Fruit fly (Drosophila melanogaster) whole organism, embryonic: ENCODE data around the gene ohgt.

ENCODE experiments used
- Adf1 ChIP-seq: fragments of 200-800 bp; sonication (Bioruptor generic); IDR thresholded peaks from 2 replicates; pipeline ENCODE4 v1.3.6; 2022; ENCODE audit warnings: missing biosample characterization, missing genetic modification characterization
- CG10267 ChIP-seq: fragments of 200-800 bp; sonication (Bioruptor generic); optimal IDR thresholded peaks from 2 replicates; lab custom pipeline; 2018; ENCODE audit warnings: missing biosample characterization, mild to moderate bottlenecking, missing genetic modification characterization, moderate library complexity
- CG10959 ChIP-seq: fragments of 200-800 bp; sonication (Bioruptor generic); IDR thresholded peaks from 2 replicates; pipeline ENCODE4 v1.3.6; 2022; ENCODE audit warnings: missing biosample characterization, missing genetic modification characterization
- CG11723 ChIP-seq: fragments of 200-800 bp; sonication (Bioruptor generic); optimal IDR thresholded peaks from 2 replicates; lab custom pipeline; 2017; ENCODE audit warnings: missing biosample characterization, mild to moderate bottlenecking, missing genetic modification characterization
- CG12071 ChIP-seq: fragments of 200-800 bp; sonication (Bioruptor generic); optimal IDR thresholded peaks from 3 replicates; lab custom pipeline; 2018; ENCODE audit warnings: missing biosample characterization, mild to moderate bottlenecking, missing genetic modification characterization
- CG13775 ChIP-seq: fragments of 200-800 bp; sonication (Bioruptor generic); optimal IDR thresholded peaks from 3 replicates; lab custom pipeline; 2017; ENCODE audit warnings: missing biosample characterization, mild to moderate bottlenecking, missing genetic modification characterization
- CG14014 ChIP-seq: fragments of 200-800 bp; sonication (Bioruptor generic); IDR thresholded peaks from 2 replicates; pipeline ENCODE4 v1.3.6; 2022; ENCODE audit warnings: missing biosample characterization, missing genetic modification characterization
- CG14050 ChIP-seq: fragments of 200-800 bp; sonication (Bioruptor generic); IDR thresholded peaks from 3 replicates; pipeline ENCODE4 v1.3.6; 2022; ENCODE audit warnings: missing biosample characterization, missing genetic modification characterization
- CG16815 ChIP-seq: fragments of 200-800 bp; sonication (Bioruptor generic); optimal IDR thresholded peaks from 3 replicates; lab custom pipeline; 2017; ENCODE audit warnings: missing biosample characterization, mild to moderate bottlenecking, missing genetic modification characterization
- CG17802 ChIP-seq: fragments of 200-800 bp; sonication (Bioruptor generic); optimal IDR thresholded peaks from 2 replicates; lab custom pipeline; 2018; ENCODE audit warnings: missing biosample characterization, mild to moderate bottlenecking, missing genetic modification characterization, moderate library complexity
- CG18619 ChIP-seq: fragments of 200-800 bp; sonication (Bioruptor generic); optimal IDR thresholded peaks from 3 replicates; lab custom pipeline; 2017; ENCODE audit warnings: missing biosample characterization, mild to moderate bottlenecking, missing genetic modification characterization
- CG2712 ChIP-seq: fragments of 200-800 bp; optimal IDR thresholded peaks from 3 replicates; lab custom pipeline; 2019; ENCODE audit warnings: missing biosample characterization, mild to moderate bottlenecking, missing genetic modification characterization, moderate library complexity
- CG30431 ChIP-seq: fragments of 200-800 bp; sonication (Bioruptor generic); optimal IDR thresholded peaks from 2 replicates; lab custom pipeline; 2017; ENCODE audit warnings: missing biosample characterization, missing genetic modification characterization
- CG3847 ChIP-seq: fragments of 200-800 bp; sonication (Bioruptor generic); IDR thresholded peaks from 2 replicates; pipeline ENCODE4 v1.3.6; 2022; ENCODE audit warnings: missing biosample characterization, missing genetic modification characterization
- CG3995 ChIP-seq: fragments of 200-800 bp; sonication (Bioruptor generic); optimal IDR thresholded peaks from 3 replicates; lab custom pipeline; 2016; ENCODE audit warnings: missing biosample characterization, missing genetic modification characterization
- CG4730 ChIP-seq: fragments of 200-800 bp; sonication (Bioruptor generic); IDR thresholded peaks from 2 replicates; pipeline ENCODE4 v1.3.6; 2022; ENCODE audit warnings: missing biosample characterization, missing genetic modification characterization
- CG7928 ChIP-seq: fragments of 200-800 bp; sonication (Bioruptor generic); optimal IDR thresholded peaks from 2 replicates; lab custom pipeline; 2017; ENCODE audit warnings: missing biosample characterization, mild to moderate bottlenecking, missing genetic modification characterization
- CG8359 ChIP-seq: fragments of 200-800 bp; sonication (Bioruptor generic); optimal IDR thresholded peaks from 2 replicates; lab custom pipeline; 2017; ENCODE audit warnings: missing biosample characterization, mild to moderate bottlenecking, missing genetic modification characterization, borderline replicate concordance
- CG8388 ChIP-seq: fragments of 200-800 bp; sonication (Bioruptor generic); optimal IDR thresholded peaks from 2 replicates; lab custom pipeline; 2019; ENCODE audit warnings: missing biosample characterization, mild to moderate bottlenecking, missing genetic modification characterization, moderate library complexity
- CG8765 ChIP-seq: fragments of 200-800 bp; sonication (Bioruptor generic); IDR thresholded peaks from 2 replicates; pipeline ENCODE4 v1.3.6; 2022; ENCODE audit warnings: missing biosample characterization, missing genetic modification characterization
- Dip3 ChIP-seq: fragments of 200-800 bp; sonication (Bioruptor generic); optimal IDR thresholded peaks from 3 replicates; lab custom pipeline; 2016; ENCODE audit warnings: missing biosample characterization, missing genetic modification characterization
- E2f2 ChIP-seq: fragments of 200-800 bp; sonication (Bioruptor generic); IDR thresholded peaks from 2 replicates; pipeline ENCODE4 v1.3.6; 2022; ENCODE audit warnings: missing biosample characterization, missing genetic modification characterization
- Fer2 ChIP-seq: fragments of 200-800 bp; sonication (Bioruptor generic); optimal IDR thresholded peaks from 2 replicates; lab custom pipeline; 2018; ENCODE audit warnings: missing biosample characterization, mild to moderate bottlenecking, missing genetic modification characterization, moderate library complexity
- Hr3 ChIP-seq: fragments of 200-800 bp; sonication (Bioruptor generic); optimal IDR thresholded peaks from 3 replicates; lab custom pipeline; 2016; ENCODE audit warnings: missing biosample characterization, missing genetic modification characterization
- Hr39 ChIP-seq: fragments of >200 bp; optimal IDR thresholded peaks from 2 replicates; lab custom pipeline; 2017
- Mes4 ChIP-seq: fragments of 200-800 bp; sonication (Bioruptor generic); optimal IDR thresholded peaks from 2 replicates; lab custom pipeline; 2016; ENCODE audit warnings: missing biosample characterization, missing genetic modification characterization
- Ravus ChIP-seq: fragments of 200-800 bp; sonication (Bioruptor generic); IDR thresholded peaks from 2 replicates; pipeline ENCODE4 v1.3.6; 2022; ENCODE audit warnings: missing biosample characterization, missing genetic modification characterization
- Stat92E ChIP-seq, 3 experiments: fragments of >200 bp in 2 of 3; fragments of 200-800 bp in 1 of 3; sonication (Bioruptor generic) in 1 of 3; optimal IDR thresholded peaks; 2 replicates each; lab custom pipeline; 2017 to 2019; ENCODE audit warnings: missing biosample characterization in 3 of 3, missing genetic modification characterization in 3 of 3, mild to moderate bottlenecking in 1 of 3, moderate library complexity in 1 of 3
- ash1 ChIP-seq: fragments of 200-800 bp; sonication (Bioruptor generic); optimal IDR thresholded peaks from 2 replicates; lab custom pipeline; 2018; ENCODE audit warnings: missing biosample characterization, mild to moderate bottlenecking, missing genetic modification characterization
- cad ChIP-seq: fragments of >200 bp; optimal IDR thresholded peaks from 2 replicates; lab custom pipeline; 2017; ENCODE audit warnings: missing biosample characterization, missing genetic modification characterization
- corto ChIP-seq: fragments of 200-800 bp; sonication (Bioruptor generic); optimal IDR thresholded peaks from 2 replicates; lab custom pipeline; 2016; ENCODE audit warnings: missing biosample characterization, mild to moderate bottlenecking, missing genetic modification characterization, moderate library complexity
- dysf ChIP-seq: fragments of 200-800 bp; sonication (Bioruptor generic); IDR thresholded peaks from 3 replicates; pipeline ENCODE4 v1.3.6; 2022; ENCODE audit warnings: missing biosample characterization, missing genetic modification characterization
- ewg ChIP-seq: fragments of 200-800 bp; sonication (Bioruptor generic); optimal IDR thresholded peaks from 3 replicates; lab custom pipeline; 2017; ENCODE audit warnings: mild to moderate bottlenecking, missing biosample characterization, missing genetic modification reagents, missing genetic modification characterization
- fd102C ChIP-seq: fragments of 200-800 bp; sonication (Bioruptor generic); optimal IDR thresholded peaks from 2 replicates; lab custom pipeline; 2018; ENCODE audit warnings: missing biosample characterization, mild to moderate bottlenecking, missing genetic modification characterization, moderate library complexity
- fu2 ChIP-seq: fragments of 200-800 bp; sonication (Bioruptor generic); optimal IDR thresholded peaks from 2 replicates; lab custom pipeline; 2016; ENCODE audit warnings: missing biosample characterization, missing genetic modification characterization
- gcm2 ChIP-seq: fragments of 200-800 bp; sonication (Bioruptor generic); optimal IDR thresholded peaks from 2 replicates; lab custom pipeline; 2016; ENCODE audit warnings: missing biosample characterization, missing genetic modification characterization
- h ChIP-seq: fragments of >200 bp; optimal IDR thresholded peaks from 2 replicates; lab custom pipeline; 2017
- inv ChIP-seq: fragments of 200-800 bp; sonication (Bioruptor generic); IDR thresholded peaks from 2 replicates; pipeline ENCODE4 v1.3.6; 2022; ENCODE audit warnings: missing biosample characterization, missing genetic modification characterization; ENCODE audit not compliant: partially characterized antibody
- kah ChIP-seq: fragments of 200-800 bp; sonication (Bioruptor generic); optimal IDR thresholded peaks from 2 replicates; lab custom pipeline; 2018; ENCODE audit warnings: missing biosample characterization, mild to moderate bottlenecking, missing genetic modification characterization
- luna ChIP-seq: fragments of 200-800 bp; sonication (Bioruptor generic); optimal IDR thresholded peaks from 2 replicates; lab custom pipeline; 2016; ENCODE audit warnings: missing biosample characterization, missing genetic modification characterization
- nom ChIP-seq: fragments of 200-800 bp; sonication (Bioruptor generic); optimal IDR thresholded peaks from 2 replicates; lab custom pipeline; 2017; ENCODE audit warnings: missing biosample characterization, missing genetic modification characterization, mild to moderate bottlenecking, moderate library complexity, missing genetic modification reagents
- pb ChIP-seq: fragments of 200-800 bp; sonication (Bioruptor generic); optimal IDR thresholded peaks from 3 replicates; lab custom pipeline; 2016; ENCODE audit warnings: missing biosample characterization, missing genetic modification characterization
- ranshi ChIP-seq: fragments of 200-800 bp; sonication (Bioruptor generic); IDR thresholded peaks from 2 replicates; pipeline ENCODE4 v1.3.6; 2022; ENCODE audit warnings: missing biosample characterization, missing genetic modification characterization
- repo ChIP-seq: fragments of 200-800 bp; sonication (Bioruptor generic); optimal IDR thresholded peaks from 2 replicates; lab custom pipeline; 2016; ENCODE audit warnings: missing biosample characterization, missing genetic modification characterization
- scrt ChIP-seq: fragments of 200-800 bp; sonication (Bioruptor generic); optimal IDR thresholded peaks from 2 replicates; lab custom pipeline; 2018; ENCODE audit warnings: missing biosample characterization, mild to moderate bottlenecking, missing genetic modification characterization, moderate library complexity
- seq ChIP-seq: fragments of 200-800 bp; sonication (Bioruptor generic); IDR thresholded peaks from 2 replicates; pipeline ENCODE4 v1.3.6; 2022; ENCODE audit warnings: missing biosample characterization, missing genetic modification characterization
- so ChIP-seq: fragments of 200-800 bp; sonication (Bioruptor generic); IDR thresholded peaks from 3 replicates; pipeline ENCODE4 v1.3.6; 2022; ENCODE audit warnings: missing biosample characterization, missing genetic modification characterization
- tin ChIP-seq: fragments of 200-800 bp; sonication (Bioruptor generic); optimal IDR thresholded peaks from 3 replicates; lab custom pipeline; 2016; ENCODE audit warnings: missing biosample characterization, missing genetic modification characterization
- trh ChIP-seq: fragments of 200-800 bp; sonication (Bioruptor generic); optimal IDR thresholded peaks from 2 replicates; lab custom pipeline; 2016; ENCODE audit warnings: missing biosample characterization, missing genetic modification characterization
- unc-4 ChIP-seq: fragments of 200-800 bp; sonication (Bioruptor generic); IDR thresholded peaks from 2 replicates; pipeline ENCODE4 v1.3.6; 2022; ENCODE audit warnings: missing biosample characterization, missing genetic modification characterization; ENCODE audit not compliant: partially characterized antibody
- wor ChIP-seq: fragments of 200-800 bp; sonication (Bioruptor generic); IDR thresholded peaks from 2 replicates; pipeline ENCODE4 v1.3.6; 2022; ENCODE audit warnings: missing biosample characterization, missing genetic modification characterization

Gene ohgt

dm6 chr3R:10032951-10033720 lies 15.9 kb upstream of the ohgt start (continued):
- TF ChIP-seq nom (GFP tag; lab: Kevin White, UChicago) (no peak), pb (no peak), CG30431 (GFP tag; lab: Kevin White, UChicago) (no peak), CG18619 (peak; percentile 2), CG8388 (GFP tag; lab: Kevin White, UChicago) (no peak), Mes4 (no peak), Dip3 (GFP tag; lab: Kevin White, UChicago) (no peak), unc-4 (GFP tag; lab: Robert Waterston, UW) (no peak), CG17802 (tag; lab: Kevin White, UChicago) (no peak), fu2 (GFP tag; lab: Kevin White, UChicago) (no peak), inv (GFP tag; lab: Robert Waterston, UW) (no peak), CG12071 (GFP tag; lab: Kevin White, UChicago) (no peak), tin (no peak), ewg (GFP tag; lab: Kevin White, UChicago) (no peak), ash1 (GFP tag; lab: Kevin White, UChicago) (no peak), kah (GFP tag; lab: Kevin White, UChicago) (no peak), ranshi (GFP tag; lab: Robert Waterston, UW) (no peak), scrt (peak; percentile 53), Stat92E (GFP tag; optimal IDR thresholded peaks at IDR 0.05; lab: Kevin White, UChicago) (no peak), seq (GFP tag; lab: Robert Waterston, UW) (no peak), Ravus (GFP tag; lab: Robert Waterston, UW) (no peak), dysf (peak; percentile 44; the same call in 1 of the 3 replicates), fd102C (GFP tag; lab: Kevin White, UChicago) (no peak), CG4730 (GFP tag; lab: Robert Waterston, UW) (no peak), CG14050 (GFP tag; lab: Robert Waterston, UW) (no peak), h (lab: Kevin White, UChicago) (no peak), Fer2 (tag; lab: Kevin White, UChicago) (no peak), wor (GFP tag; lab: Robert Waterston, UW) (no peak), CG3995 (GFP tag; lab: Kevin White, UChicago) (no peak), E2f2 (GFP tag; lab: Robert Waterston, UW) (no peak), CG10267 (tag; lab: Kevin White, UChicago) (no peak), CG8359 (GFP tag; lab: Kevin White, UChicago) (no peak), repo (GFP tag; lab: Kevin White, UChicago) (no peak), CG16815 (GFP tag; lab: Kevin White, UChicago) (no peak), CG13775 (GFP tag; lab: Kevin White, UChicago) (no peak), cad (GFP tag; lab: Kevin White, UChicago) (no peak), CG11723 (GFP tag; lab: Kevin White, UChicago) (no peak), luna (no peak), so (GFP tag; lab: Robert Waterston, UW) (no peak), CG3847 (GFP tag; lab: Robert Waterston, UW) (no peak), CG7928 (GFP tag; lab: Kevin White, UChicago) (no peak), CG14014 (GFP tag; lab: Robert Waterston, UW) (no peak), Hr39 (no peak), Hr3 (GFP tag; lab: Kevin White, UChicago) (no peak), trh (GFP tag; lab: Kevin White, UChicago) (no peak), corto (no peak), CG10959 (GFP tag; lab: Robert Waterston, UW) (no peak), Adf1 (GFP tag; lab: Robert Waterston, UW) (no peak), CG8765 (GFP tag; lab: Robert Waterston, UW) (no peak), CG2712 (peak; percentile 22), gcm2 (no peak)
